Fruit fly (Drosophila melanogaster) whole organism, pupa: ENCODE results near the gene Nepl15.

ENCODE experiments used
- CG10348 ChIP-seq: fragments of 200-800 bp; sonication (Bioruptor generic); IDR thresholded peaks from 2 replicates; pipeline ENCODE4 v1.3.6; 2022; ENCODE audit warnings: missing biosample characterization, missing genetic modification characterization
- CG12605 ChIP-seq: fragments of 200-800 bp; sonication (Bioruptor generic); IDR thresholded peaks from 2 replicates; pipeline ENCODE4 v1.3.6; 2022; ENCODE audit warnings: missing biosample characterization, missing genetic modification characterization
- CG13204 ChIP-seq: fragments of 200-800 bp; sonication (Bioruptor generic); optimal IDR thresholded peaks from 2 replicates; lab custom pipeline; 2018; ENCODE audit warnings: missing biosample characterization, mild to moderate bottlenecking, missing genetic modification characterization, moderate library complexity
- CG14655 ChIP-seq: fragments of 200-800 bp; sonication (Bioruptor generic); optimal IDR thresholded peaks from 3 replicates; lab custom pipeline; 2017; ENCODE audit warnings: mild to moderate bottlenecking, missing biosample characterization, missing genetic modification reagents, missing genetic modification characterization
- CG15710 ChIP-seq: fragments of 200-800 bp; sonication (Bioruptor generic); optimal IDR thresholded peaks from 2 replicates; lab custom pipeline; 2018; ENCODE audit warnings: missing biosample characterization, mild to moderate bottlenecking, missing genetic modification characterization, moderate library complexity
- CG17806 ChIP-seq: fragments of 200-800 bp; sonication (Bioruptor generic); optimal IDR thresholded peaks from 2 replicates; lab custom pipeline; 2018; ENCODE audit warnings: missing biosample characterization, mild to moderate bottlenecking, missing genetic modification characterization, moderate library complexity
- CG32121 ChIP-seq: fragments of 200-800 bp; sonication (Bioruptor generic); IDR thresholded peaks from 2 replicates; pipeline ENCODE4 v1.3.6; 2022; ENCODE audit warnings: missing biosample characterization, missing genetic modification characterization
- CG34367 ChIP-seq: fragments of 200-800 bp; sonication (Bioruptor generic); optimal IDR thresholded peaks from 2 replicates; lab custom pipeline; 2018; ENCODE audit warnings: missing biosample characterization, mild to moderate bottlenecking, missing genetic modification characterization
- CG4496 ChIP-seq: fragments of 200-800 bp; sonication (Bioruptor generic); IDR thresholded peaks from 3 replicates; pipeline ENCODE4 v1.3.6; 2022; ENCODE audit warnings: missing biosample characterization, missing genetic modification characterization
- CG8159 ChIP-seq: fragments of 200-800 bp; sonication (Bioruptor generic); optimal IDR thresholded peaks from 3 replicates; lab custom pipeline; 2018; ENCODE audit warnings: missing biosample characterization, mild to moderate bottlenecking, missing genetic modification characterization, moderate library complexity
- CG8301 ChIP-seq: fragments of 200-800 bp; sonication (Bioruptor generic); optimal IDR thresholded peaks from 2 replicates; lab custom pipeline; 2018; ENCODE audit warnings: missing biosample characterization, mild to moderate bottlenecking, missing genetic modification characterization
- CG9948 ChIP-seq: fragments of 200-800 bp; sonication (Bioruptor generic); optimal IDR thresholded peaks from 2 replicates; lab custom pipeline; 2018; ENCODE audit warnings: missing biosample characterization, mild to moderate bottlenecking, missing genetic modification characterization, moderate library complexity
- D1 ChIP-seq: fragments of 200-800 bp; sonication (Bioruptor generic); optimal IDR thresholded peaks from 2 replicates; lab custom pipeline; 2018; ENCODE audit warnings: missing biosample characterization, mild to moderate bottlenecking, missing genetic modification characterization, moderate library complexity
- EcR ChIP-seq: fragments of 200-800 bp; sonication (Bioruptor generic); optimal IDR thresholded peaks from 3 replicates; lab custom pipeline; 2019; ENCODE audit warnings: missing biosample characterization, missing genetic modification characterization, mild to moderate bottlenecking, moderate library complexity, missing genetic modification reagents
- Ets98B ChIP-seq: fragments of 200-800 bp; sonication (Bioruptor generic); IDR thresholded peaks from 2 replicates; pipeline ENCODE4 v1.3.6; 2022; ENCODE audit warnings: missing biosample characterization, missing genetic modification characterization
- Pif1A ChIP-seq: fragments of 200-800 bp; sonication (Bioruptor generic); optimal IDR thresholded peaks from 3 replicates; lab custom pipeline; 2016; ENCODE audit warnings: missing biosample characterization, missing genetic modification characterization
- Pif1B ChIP-seq: fragments of 200-800 bp; sonication (Bioruptor generic); optimal IDR thresholded peaks from 3 replicates; lab custom pipeline; 2016; ENCODE audit warnings: missing biosample characterization, missing genetic modification characterization
- Snoo ChIP-seq: fragments of 200-800 bp; sonication (Bioruptor generic); optimal IDR thresholded peaks from 3 replicates; lab custom pipeline; 2017; ENCODE audit warnings: missing biosample characterization, mild to moderate bottlenecking, missing genetic modification characterization, inconsistent platforms
- fd96Ca ChIP-seq: fragments of 200-800 bp; sonication (Bioruptor generic); IDR thresholded peaks from 3 replicates; pipeline ENCODE4 v1.3.6; 2022; ENCODE audit warnings: missing biosample characterization, missing genetic modification characterization
- gl ChIP-seq: fragments of 200-800 bp; sonication (Bioruptor generic); optimal IDR thresholded peaks from 2 replicates; lab custom pipeline; 2018; ENCODE audit warnings: missing biosample characterization, mild to moderate bottlenecking, missing genetic modification characterization
- rn ChIP-seq: fragments of 200-800 bp; sonication (Bioruptor generic); IDR thresholded peaks from 2 replicates; pipeline ENCODE4 v1.3.6; 2022; ENCODE audit warnings: missing biosample characterization, missing genetic modification characterization

Nepl15 gene

dm6 chr3R:22750534-22750947, 15.4 kb downstream of the Nepl15 start, which contains the start of the genes rumi, CG7029 and Usp12-46:
Gene rumi (minus strand): TSS chr3R:22750597.
Gene CG7029 (plus strand): TSS chr3R:22750901.
Gene Usp12-46 (plus strand): TSS chr3R:22750901.
- TF ChIP-seq CG34367 (tag; lab: Kevin White, UChicago), result peak; percentile 73
- peak; percentile 57 for TF ChIP-seq CG9948
- TF ChIP-seq Pif1B, result no peak
- peak; percentile 79 for TF ChIP-seq CG8159 (tag; lab: Kevin White, UChicago)
- TF ChIP-seq CG13204, result no peak
- peak; percentile 31; the same call in 1 of the 2 replicates for TF ChIP-seq rn (GFP tag; lab: Robert Waterston, UW)
- no peak for TF ChIP-seq Pif1A
- TF ChIP-seq Ets98B (GFP tag; lab: Robert Waterston, UW), result peak; percentile 81
- TF ChIP-seq Snoo (tag; lab: Kevin White, UChicago), result peak; percentile 74
- peak; percentile 70 for TF ChIP-seq CG8301 (tag; lab: Kevin White, UChicago)
- TF ChIP-seq CG14655 (GFP tag; lab: Kevin White, UChicago), result no peak
- peak; percentile 73; the same call in 1 of the 2 replicates for TF ChIP-seq CG32121 (GFP tag; lab: Robert Waterston, UW)
- peak; percentile 89 for TF ChIP-seq CG4496 (GFP tag; lab: Robert Waterston, UW)
- TF ChIP-seq CG10348 (GFP tag; lab: Robert Waterston, UW), result 0 out of 2 replicates have a peak, but pooled peaks have one; percentile 17
- TF ChIP-seq fd96Ca (GFP tag; lab: Robert Waterston, UW), result peak; percentile 78
- TF ChIP-seq CG17806, result peak; percentile 76
- peak; percentile 56 for TF ChIP-seq CG12605 (GFP tag; lab: Robert Waterston, UW)
- peak; percentile 32 for TF ChIP-seq gl
- TF ChIP-seq CG15710 (tag; lab: Kevin White, UChicago), result peak; percentile 79

dm6 chr3R:22750039-22750438, 15.9 kb downstream of the Nepl15 start:
- no peak for TF ChIP-seq CG14655 (GFP tag; lab: Kevin White, UChicago)
- TF ChIP-seq CG8159 (tag; lab: Kevin White, UChicago), result no peak
- TF ChIP-seq fd96Ca (GFP tag; lab: Robert Waterston, UW), result no peak
- TF ChIP-seq rn (GFP tag; lab: Robert Waterston, UW), result no peak
- no peak for TF ChIP-seq CG9948
- TF ChIP-seq CG17806, result no peak
- no peak for TF ChIP-seq EcR (GFP tag; lab: Kevin White, UChicago)
- no peak for TF ChIP-seq CG4496 (GFP tag; lab: Robert Waterston, UW)

- TF ChIP-seq Ets98B (GFP tag; lab: Robert Waterston, UW), result no peak
- no peak for TF ChIP-seq CG15710 (tag; lab: Kevin White, UChicago)
These were observed 17.0 kb downstream of the Nepl15 start, which contains the start of gene CG31139 for dm6 chr3R:22748956-22749355. Gene CG31139 (minus strand): TSS chr3R:22749056.

dm6 chr3R:22747423-22748090, 18.4 kb downstream of the Nepl15 start, which contains the start of gene CG17141:
Gene CG17141 (minus strand): TSS chr3R:22747599.
- TF ChIP-seq D1 (tag; lab: Kevin White, UChicago), result no peak
- TF ChIP-seq Pif1B, result no peak
- TF ChIP-seq fd96Ca (GFP tag; lab: Robert Waterston, UW), result no peak
- TF ChIP-seq Pif1A, result no peak
- TF ChIP-seq Snoo (tag; lab: Kevin White, UChicago), result no peak

dm6 chr3R:22745432-22745831, 20.5 kb downstream of the Nepl15 start, which contains the start of the genes vret and HP1c:
Gene vret (minus strand): TSS chr3R:22745581.
Gene HP1c (plus strand): TSS chr3R:22745620.
- TF ChIP-seq EcR (GFP tag; lab: Kevin White, UChicago), result no peak
- TF ChIP-seq Pif1B, result no peak
- no peak for TF ChIP-seq CG12605 (GFP tag; lab: Robert Waterston, UW)
- TF ChIP-seq CG8301 (tag; lab: Kevin White, UChicago), result no peak
- TF ChIP-seq CG32121 (GFP tag; lab: Robert Waterston, UW), result no peak
- TF ChIP-seq CG8159 (tag; lab: Kevin White, UChicago), result no peak
- no peak for TF ChIP-seq Snoo (tag; lab: Kevin White, UChicago)
- TF ChIP-seq gl, result no peak
- no peak for TF ChIP-seq CG4496 (GFP tag; lab: Robert Waterston, UW)
- TF ChIP-seq CG10348 (GFP tag; lab: Robert Waterston, UW), result no peak
- TF ChIP-seq D1 (tag; lab: Kevin White, UChicago), result no peak
- no peak for TF ChIP-seq CG14655 (GFP tag; lab: Kevin White, UChicago)
- TF ChIP-seq rn (GFP tag; lab: Robert Waterston, UW), result no peak
- no peak for TF ChIP-seq Pif1A
- TF ChIP-seq CG34367 (tag; lab: Kevin White, UChicago), result no peak
- no peak for TF ChIP-seq CG9948

dm6 chr3R:22740930-22741329, 25.0 kb downstream of the Nepl15 start, which contains the start of the genes Dcr-1 and CG6985:
Gene Dcr-1 (minus strand): TSS chr3R:22741091.
Gene CG6985 (plus strand): TSS chr3R:22741150.
- TF ChIP-seq Pif1B (no peak), CG13204 (no peak), D1 (tag; lab: Kevin White, UChicago) (no peak), CG4496 (GFP tag; lab: Robert Waterston, UW) (no peak), CG12605 (GFP tag; lab: Robert Waterston, UW) (no peak)
